Worm (Caenorhabditis elegans) whole organism, late embryonic: ENCODE measurements around the gene srbc-82.

ENCODE experiments used
- K09A11.1 ChIP-seq: sonication (generic microtip); optimal IDR thresholded peaks from 2 replicates; lab custom pipeline; 2017; ENCODE audit warnings: antibody characterized with exemption, mild to moderate bottlenecking, missing genetic modification characterization, missing compliant biosample characterization; ENCODE audit not compliant: insufficient read depth
- T23F11.4 ChIP-seq: fragments of 200-800 bp; sonication (Bioruptor generic); optimal IDR thresholded peaks from 2 replicates; lab custom pipeline; 2018; ENCODE audit warnings: mild to moderate bottlenecking, missing genetic modification characterization, missing compliant biosample characterization
- Y22D7AL.16 ChIP-seq: sonication (generic microtip); optimal IDR thresholded peaks from 2 replicates; lab custom pipeline; 2016; ENCODE audit warnings: missing genetic modification characterization, missing compliant biosample characterization
- ama-1 ChIP-seq: fragments of 150-350 bp; optimal IDR thresholded peaks from 2 replicates; lab custom pipeline; 2014
- ceh-14 ChIP-seq: sonication (generic microtip); optimal IDR thresholded peaks from 2 replicates; lab custom pipeline; 2016; ENCODE audit warnings: missing genotype, missing genetic modification characterization, missing compliant biosample characterization
- ceh-18 ChIP-seq: sonication (generic microtip); optimal IDR thresholded peaks from 2 replicates; lab custom pipeline; 2016; ENCODE audit warnings: missing genetic modification characterization, missing compliant biosample characterization
- ceh-2 ChIP-seq: sonication (generic microtip); optimal IDR thresholded peaks from 2 replicates; lab custom pipeline; 2016; ENCODE audit warnings: missing genotype, missing genetic modification characterization, missing compliant biosample characterization
- ceh-30 ChIP-seq: fragments of 150-350 bp; optimal IDR thresholded peaks from 2 replicates; lab custom pipeline; 2014; ENCODE audit warnings: missing biosample characterization, missing genetic modification characterization
- ceh-31 ChIP-seq: sonication (generic microtip); optimal IDR thresholded peaks from 2 replicates; lab custom pipeline; 2016; ENCODE audit warnings: missing genetic modification characterization, missing compliant biosample characterization
- ceh-34 ChIP-seq: sonication (generic microtip); optimal IDR thresholded peaks from 2 replicates; lab custom pipeline; 2016; ENCODE audit warnings: mild to moderate bottlenecking, missing genetic modification characterization, missing compliant biosample characterization
- ceh-48 ChIP-seq: sonication (generic microtip); optimal IDR thresholded peaks from 2 replicates; lab custom pipeline; 2016; ENCODE audit warnings: missing genetic modification characterization, inconsistent platforms, missing compliant biosample characterization
- ceh-6 ChIP-seq: fragments of 200-800 bp; sonication (Bioruptor generic); optimal IDR thresholded peaks from 2 replicates; lab custom pipeline; 2018; ENCODE audit warnings: mild to moderate bottlenecking, missing genetic modification characterization, missing compliant biosample characterization
- ceh-9 ChIP-seq: sonication (generic microtip); optimal IDR thresholded peaks from 2 replicates; lab custom pipeline; 2016; ENCODE audit warnings: mild to moderate bottlenecking, missing genetic modification characterization, inconsistent platforms, missing compliant biosample characterization
- dve-1 ChIP-seq: sonication (generic microtip); optimal IDR thresholded peaks from 2 replicates; lab custom pipeline; 2017; ENCODE audit warnings: antibody characterized with exemption, mild to moderate bottlenecking, missing genetic modification characterization, missing compliant biosample characterization
- elt-2 ChIP-seq: sonication (generic microtip); optimal IDR thresholded peaks from 2 replicates; lab custom pipeline; 2016; ENCODE audit warnings: missing genetic modification reagents, missing genetic modification characterization, missing compliant biosample characterization
- eyg-1 ChIP-seq: sonication (generic microtip); optimal IDR thresholded peaks from 2 replicates; lab custom pipeline; 2016; ENCODE audit warnings: missing genotype, missing genetic modification characterization, missing compliant biosample characterization
- fkh-10 ChIP-seq: fragments of 150-350 bp; optimal IDR thresholded peaks from 2 replicates; lab custom pipeline; 2014; ENCODE audit warnings: missing biosample characterization, missing genetic modification reagents, missing genetic modification characterization
- hlh-13 ChIP-seq: fragments of 200-800 bp; sonication (Bioruptor generic); optimal IDR thresholded peaks from 2 replicates; lab custom pipeline; 2018; ENCODE audit warnings: mild to moderate bottlenecking, missing genetic modification characterization, missing compliant biosample characterization
- hlh-15 ChIP-seq: sonication (generic microtip); optimal IDR thresholded peaks from 2 replicates; lab custom pipeline; 2016; ENCODE audit warnings: missing genetic modification characterization, missing compliant biosample characterization
- hlh-8 ChIP-seq: sonication (generic microtip); optimal IDR thresholded peaks from 2 replicates; lab custom pipeline; 2016; ENCODE audit warnings: missing genotype, missing genetic modification characterization, missing compliant biosample characterization
- lim-6 ChIP-seq: sonication (generic microtip); optimal IDR thresholded peaks from 2 replicates; lab custom pipeline; 2016; ENCODE audit warnings: missing genetic modification characterization, missing compliant biosample characterization
- lin-11 ChIP-seq: fragments of 200-800 bp; sonication (Bioruptor generic); optimal IDR thresholded peaks from 2 replicates; lab custom pipeline; 2018; ENCODE audit warnings: mild to moderate bottlenecking, missing genetic modification characterization, missing compliant biosample characterization
- mec-3 ChIP-seq: sonication (generic microtip); optimal IDR thresholded peaks from 2 replicates; lab custom pipeline; 2016; ENCODE audit warnings: borderline replicate concordance, missing genetic modification characterization, missing compliant biosample characterization
- nfya-1 ChIP-seq: sonication (generic microtip); optimal IDR thresholded peaks from 2 replicates; lab custom pipeline; 2017; ENCODE audit warnings: missing genetic modification characterization, mild to moderate bottlenecking, missing compliant biosample characterization, antibody characterized with exemption, moderate library complexity
- nhr-232 ChIP-seq: sonication (generic microtip); optimal IDR thresholded peaks from 2 replicates; lab custom pipeline; 2016; ENCODE audit warnings: missing genetic modification characterization, missing compliant biosample characterization
- pag-3 ChIP-seq: sonication (generic microtip); optimal IDR thresholded peaks from 2 replicates; lab custom pipeline; 2016; ENCODE audit warnings: missing compliant biosample characterization, missing genetic modification characterization, borderline replicate concordance
- pat-9 ChIP-seq: fragments of 200-800 bp; sonication (Bioruptor generic); optimal IDR thresholded peaks from 2 replicates; lab custom pipeline; 2018; ENCODE audit warnings: mild to moderate bottlenecking, missing genetic modification characterization, moderate library complexity, missing compliant biosample characterization
- pha-4 ChIP-seq: fragments of 150-350 bp; optimal IDR thresholded peaks from 2 replicates; lab custom pipeline; 2018; ENCODE audit warnings: missing biosample characterization, missing genetic modification reagents, missing genetic modification characterization
- pqm-1 ChIP-seq: sonication (generic microtip); optimal IDR thresholded peaks from 2 replicates; lab custom pipeline; 2016; ENCODE audit warnings: missing genetic modification characterization, missing compliant biosample characterization
- pros-1 ChIP-seq: fragments of 150-350 bp; optimal IDR thresholded peaks from 2 replicates; lab custom pipeline; 2014; ENCODE audit warnings: missing biosample characterization, missing genetic modification reagents, missing genetic modification characterization
- rnt-1 ChIP-seq: sonication (generic microtip); optimal IDR thresholded peaks from 2 replicates; lab custom pipeline; 2016; ENCODE audit warnings: missing genetic modification characterization, missing compliant biosample characterization
- sox-2 ChIP-seq: fragments of 200-800 bp; sonication (Bioruptor generic); IDR thresholded peaks from 2 replicates; pipeline ENCODE4 v1.3.6; 2022; ENCODE audit warnings: missing genetic modification reagents, missing genetic modification characterization, missing compliant biosample characterization
- syd-9 ChIP-seq: sonication (generic microtip); optimal IDR thresholded peaks from 2 replicates; lab custom pipeline; 2016; ENCODE audit warnings: mild to moderate bottlenecking, missing genetic modification characterization, moderate library complexity, missing compliant biosample characterization
- tbx-2 ChIP-seq: sonication (generic microtip); optimal IDR thresholded peaks from 2 replicates; lab custom pipeline; 2016; ENCODE audit warnings: missing genetic modification characterization, missing compliant biosample characterization
- unc-42 ChIP-seq: sonication (generic microtip); optimal IDR thresholded peaks from 2 replicates; lab custom pipeline; 2016; ENCODE audit warnings: missing genotype, missing genetic modification characterization, missing compliant biosample characterization
- unc-86 ChIP-seq: sonication (generic microtip); optimal IDR thresholded peaks from 2 replicates; lab custom pipeline; 2016; ENCODE audit warnings: missing genetic modification characterization, missing compliant biosample characterization
- zip-5 ChIP-seq: sonication (generic microtip); optimal IDR thresholded peaks from 2 replicates; lab custom pipeline; 2016; ENCODE audit warnings: missing genetic modification characterization, missing compliant biosample characterization

Gene srbc-82

ce11 chrV:16300276-16300675 lies at the start of gene srbc-82:
TSS of gene srbc-82 (plus strand) at chrV:16300576.
- TF ChIP-seq ceh-48 (tag; lab: Kevin White, UChicago) (no peak), lim-6 (no peak), ceh-6 (GFP tag; lab: Kevin White, UChicago) (no peak), rnt-1 (tag; lab: Kevin White, UChicago) (no peak), hlh-13 (GFP tag; lab: Kevin White, UChicago) (no peak), ceh-30 (tag; lab: Kevin White, UChicago) (no peak), pros-1 (no peak), unc-86 (tag; lab: Kevin White, UChicago) (no peak)

- TF ChIP-seq ceh-34 = no peak
- no peak for TF ChIP-seq tbx-2 (tag; lab: Kevin White, UChicago)
- TF ChIP-seq rnt-1 (tag; lab: Kevin White, UChicago) = no peak
- TF ChIP-seq ceh-18 (tag; lab: Kevin White, UChicago) = no peak
- no peak for TF ChIP-seq mec-3 (tag; lab: Kevin White, UChicago)
- no peak for TF ChIP-seq nhr-232 (tag; lab: Kevin White, UChicago)
- TF ChIP-seq ama-1 (lab: Kevin White, UChicago) = no peak
- no peak for TF ChIP-seq ceh-9
- no peak for TF ChIP-seq pat-9 (tag; lab: Kevin White, UChicago)
- no peak for TF ChIP-seq sox-2 (GFP tag; lab: Robert Waterston, UW)
- TF ChIP-seq pqm-1 (tag; lab: Kevin White, UChicago) = no peak
- no peak for TF ChIP-seq unc-42 (tag; lab: Kevin White, UChicago)
- no peak for TF ChIP-seq elt-2 (tag; lab: Kevin White, UChicago)
Observed at ce11 chrV:16253687-16254086, 46.7 kb upstream of the srbc-82 start, which contains the start of gene gcy-20. TSS of gene gcy-20 (minus strand) at chrV:16253787.

- TF ChIP-seq pag-3 (tag; lab: Kevin White, UChicago) (no peak), ceh-2 (tag; lab: Kevin White, UChicago) (no peak), nfya-1 (tag; lab: Kevin White, UChicago) (no peak), tbx-2 (tag; lab: Kevin White, UChicago) (no peak), dve-1 (tag; lab: Kevin White, UChicago) (no peak), ceh-31 (tag; lab: Kevin White, UChicago) (no peak), K09A11.1 (tag; lab: Kevin White, UChicago) (no peak), ceh-6 (GFP tag; lab: Kevin White, UChicago) (no peak), ceh-14 (tag; lab: Kevin White, UChicago) (no peak), zip-5 (tag; lab: Kevin White, UChicago) (no peak)
Observed at ce11 chrV:16256395-16256794, 44.0 kb upstream of the srbc-82 start, which contains the start of gene bgnt-1.3. TSS of gene bgnt-1.3 (minus strand) at chrV:16256495.

- TF ChIP-seq hlh-15 (no peak), mec-3 (tag; lab: Kevin White, UChicago) (no peak), T23F11.4 (GFP tag; lab: Kevin White, UChicago) (no peak), ceh-14 (tag; lab: Kevin White, UChicago) (no peak)
Observed at ce11 chrV:16258142-16258541, 42.2 kb upstream of the srbc-82 start, which contains the start of gene nhr-218. TSS of gene nhr-218 (plus strand) at chrV:16258442.

- TF ChIP-seq lin-11 (no peak), syd-9 (tag; lab: Kevin White, UChicago) (no peak), eyg-1 (no peak), hlh-8 (tag; lab: Kevin White, UChicago) (no peak), Y22D7AL.16 (tag; lab: Kevin White, UChicago) (no peak), pha-4 (tag; lab: Kevin White, UChicago) (no peak), dve-1 (tag; lab: Kevin White, UChicago) (no peak), fkh-10 (GFP tag; lab: Kevin White, UChicago) (no peak), ceh-9 (no peak)
Observed at ce11 chrV:16259684-16260083, 40.7 kb upstream of the srbc-82 start, which contains the start of gene nhr-127. TSS of gene nhr-127 (plus strand) at chrV:16259984.
